Fruit fly (Drosophila melanogaster) whole organism, embryonic: ENCODE data around the gene Mo25.

ENCODE experiments used
- Abd-B ChIP-seq: fragments of 200-800 bp; sonication (Bioruptor generic); optimal IDR thresholded peaks from 2 replicates; lab custom pipeline; 2018; ENCODE audit warnings: missing biosample characterization, mild to moderate bottlenecking, missing genetic modification characterization, moderate library complexity
- Bdp1 ChIP-seq: fragments of 200-800 bp; sonication (Bioruptor generic); optimal IDR thresholded peaks from 3 replicates; lab custom pipeline; 2016; ENCODE audit warnings: missing biosample characterization, missing genetic modification characterization
- CG12299 ChIP-seq: fragments of 200-800 bp; sonication (Bioruptor generic); optimal IDR thresholded peaks from 2 replicates; lab custom pipeline; 2018; ENCODE audit warnings: missing biosample characterization, mild to moderate bottlenecking, missing genetic modification characterization
- CG13775 ChIP-seq: fragments of 200-800 bp; sonication (Bioruptor generic); optimal IDR thresholded peaks from 3 replicates; lab custom pipeline; 2017; ENCODE audit warnings: missing biosample characterization, mild to moderate bottlenecking, missing genetic modification characterization
- CG15073 ChIP-seq: fragments of 200-800 bp; sonication (Bioruptor generic); optimal IDR thresholded peaks from 2 replicates; lab custom pipeline; 2016; ENCODE audit warnings: missing biosample characterization, missing genetic modification characterization
- CG15601 ChIP-seq: fragments of 200-800 bp; sonication (Bioruptor generic); optimal IDR thresholded peaks from 3 replicates; lab custom pipeline; 2019; ENCODE audit warnings: missing biosample characterization, mild to moderate bottlenecking, missing genetic modification characterization, moderate library complexity
- CG17186 ChIP-seq: fragments of 200-800 bp; sonication (Bioruptor generic); optimal IDR thresholded peaks from 3 replicates; lab custom pipeline; 2017; ENCODE audit warnings: missing biosample characterization, missing genetic modification reagents, missing genetic modification characterization
- CG17568 ChIP-seq: fragments of 200-800 bp; sonication (Bioruptor generic); optimal IDR thresholded peaks from 2 replicates; lab custom pipeline; 2018; ENCODE audit warnings: missing biosample characterization, mild to moderate bottlenecking, missing genetic modification characterization, moderate library complexity
- CG17802 ChIP-seq: fragments of 200-800 bp; sonication (Bioruptor generic); optimal IDR thresholded peaks from 2 replicates; lab custom pipeline; 2018; ENCODE audit warnings: missing biosample characterization, mild to moderate bottlenecking, missing genetic modification characterization, moderate library complexity
- CG17829 ChIP-seq: fragments of 200-800 bp; optimal IDR thresholded peaks from 2 replicates; lab custom pipeline; 2019; ENCODE audit warnings: missing biosample characterization, mild to moderate bottlenecking, missing genetic modification characterization, moderate library complexity
- CG18476 ChIP-seq: fragments of 200-800 bp; sonication (Bioruptor generic); optimal IDR thresholded peaks from 2 replicates; lab custom pipeline; 2016; ENCODE audit warnings: missing biosample characterization, mild to moderate bottlenecking, missing genetic modification characterization
- CG18619 ChIP-seq: fragments of 200-800 bp; sonication (Bioruptor generic); optimal IDR thresholded peaks from 3 replicates; lab custom pipeline; 2017; ENCODE audit warnings: missing biosample characterization, mild to moderate bottlenecking, missing genetic modification characterization
- CG31365 ChIP-seq: fragments of 200-800 bp; sonication (Bioruptor generic); optimal IDR thresholded peaks from 2 replicates; lab custom pipeline; 2018; ENCODE audit warnings: missing biosample characterization, mild to moderate bottlenecking, missing genetic modification characterization
- CG31388 ChIP-seq: fragments of 200-800 bp; sonication (Bioruptor generic); optimal IDR thresholded peaks from 2 replicates; lab custom pipeline; 2016; ENCODE audit warnings: missing biosample characterization, missing genetic modification characterization
- CG3726 ChIP-seq: fragments of 200-800 bp; sonication (Bioruptor generic); IDR thresholded peaks from 3 replicates; pipeline ENCODE4, ENCODE4 v1.3.6; 2022; ENCODE audit warnings: missing biosample characterization, missing genetic modification characterization
- CG4854 ChIP-seq: fragments of 200-800 bp; sonication (Bioruptor generic); optimal IDR thresholded peaks from 2 replicates; lab custom pipeline; 2016; ENCODE audit warnings: missing biosample characterization, missing genetic modification characterization, inconsistent platforms
- CG7372 ChIP-seq: fragments of 200-800 bp; sonication (Bioruptor generic); IDR thresholded peaks from 2 replicates; pipeline ENCODE4 v1.3.6; 2022; ENCODE audit warnings: missing biosample characterization, missing genetic modification characterization
- CG7987 ChIP-seq: fragments of 200-800 bp; sonication (Bioruptor generic); optimal IDR thresholded peaks from 2 replicates; lab custom pipeline; 2018; ENCODE audit warnings: missing biosample characterization, mild to moderate bottlenecking, missing genetic modification characterization, moderate library complexity
- CG8089 ChIP-seq: fragments of 200-800 bp; sonication (Bioruptor generic); optimal IDR thresholded peaks from 3 replicates; lab custom pipeline; 2016; ENCODE audit warnings: missing biosample characterization, missing genetic modification characterization
- CHES-1-like ChIP-seq: fragments of 200-800 bp; sonication (Bioruptor generic); optimal IDR thresholded peaks from 2 replicates; lab custom pipeline; 2016; ENCODE audit warnings: missing biosample characterization, missing genetic modification characterization
- CoRest ChIP-seq: fragments of 200-800 bp; sonication (Bioruptor generic); optimal IDR thresholded peaks from 3 replicates; lab custom pipeline; 2018; ENCODE audit warnings: missing biosample characterization, mild to moderate bottlenecking, missing genetic modification characterization, moderate library complexity
- Deaf1 ChIP-seq: fragments of 200-800 bp; optimal IDR thresholded peaks from 3 replicates; lab custom pipeline; 2019; ENCODE audit warnings: missing biosample characterization, mild to moderate bottlenecking, missing genetic modification characterization, moderate library complexity
- Dfd ChIP-seq, 2 experiments: fragments of >200 bp; optimal IDR thresholded peaks; 2 replicates each; lab custom pipeline; 2017; ENCODE audit warnings: missing biosample characterization in 2 of 2, missing genetic modification characterization in 2 of 2
- Ets65A ChIP-seq: fragments of 200-800 bp; sonication (Bioruptor generic); peaks from one replicate; lab custom pipeline; 2016; ENCODE audit warnings: missing biosample characterization, missing genetic modification characterization
- HHEX ChIP-seq: fragments of 200-800 bp; sonication (Bioruptor generic); optimal IDR thresholded peaks from 3 replicates; lab custom pipeline; 2017; ENCODE audit warnings: missing biosample characterization, mild to moderate bottlenecking, missing genetic modification characterization, missing genetic modification reagents
- HLH54F ChIP-seq: fragments of 200-800 bp; sonication (Bioruptor generic); optimal IDR thresholded peaks from 3 replicates; lab custom pipeline; 2016; ENCODE audit warnings: missing biosample characterization, missing genetic modification characterization
- Lpt ChIP-seq: fragments of >200 bp; optimal IDR thresholded peaks from 2 replicates; lab custom pipeline; 2018; ENCODE audit warnings: missing biosample characterization, missing genetic modification characterization
- MTF-1 ChIP-seq: fragments of 200-800 bp; sonication (Bioruptor generic); optimal IDR thresholded peaks from 2 replicates; lab custom pipeline; 2018; ENCODE audit warnings: missing biosample characterization, mild to moderate bottlenecking, missing genetic modification characterization, borderline replicate concordance
- NFAT ChIP-seq: fragments of 200-800 bp; sonication (Bioruptor generic); IDR thresholded peaks from 2 replicates; pipeline ENCODE4 v1.3.6; 2022; ENCODE audit warnings: missing biosample characterization, missing genetic modification characterization
- Taf1 ChIP-seq: fragments of 200-800 bp; sonication (Bioruptor generic); IDR thresholded peaks from 2 replicates; pipeline ENCODE4 v1.3.6; 2022; ENCODE audit warnings: missing biosample characterization, missing genetic modification characterization
- Usf ChIP-seq: fragments of 200-800 bp; sonication (Bioruptor generic); optimal IDR thresholded peaks from 2 replicates; lab custom pipeline; 2017; ENCODE audit warnings: missing genotype, missing biosample characterization, missing genetic modification characterization
- cas ChIP-seq: fragments of 200-800 bp; sonication (Bioruptor generic); IDR thresholded peaks from 2 replicates; pipeline ENCODE4 v1.3.6; 2022; ENCODE audit warnings: missing biosample characterization, missing genetic modification characterization
- crp ChIP-seq, 2 experiments: fragments of 200-800 bp; sonication (Bioruptor generic); optimal IDR thresholded peaks; 2 replicates in 1 of 2; 3 replicates in 1 of 2; lab custom pipeline; 2017; ENCODE audit warnings: missing biosample characterization in 2 of 2, missing genetic modification characterization in 2 of 2, mild to moderate bottlenecking in 1 of 2, moderate library complexity in 1 of 2
- dati ChIP-seq: fragments of 200-800 bp; sonication (Bioruptor generic); IDR thresholded peaks from 2 replicates; pipeline ENCODE4 v1.3.6; 2022; ENCODE audit warnings: missing biosample characterization, missing genetic modification characterization
- disco-r ChIP-seq: fragments of 200-800 bp; sonication (Bioruptor generic); optimal IDR thresholded peaks from 2 replicates; lab custom pipeline; 2016; ENCODE audit warnings: missing biosample characterization, missing genetic modification characterization
- ewg ChIP-seq: fragments of 200-800 bp; sonication (Bioruptor generic); optimal IDR thresholded peaks from 3 replicates; lab custom pipeline; 2017; ENCODE audit warnings: mild to moderate bottlenecking, missing biosample characterization, missing genetic modification reagents, missing genetic modification characterization
- gcm2 ChIP-seq: fragments of 200-800 bp; sonication (Bioruptor generic); optimal IDR thresholded peaks from 2 replicates; lab custom pipeline; 2016; ENCODE audit warnings: missing biosample characterization, missing genetic modification characterization
- jumu ChIP-seq: fragments of 200-800 bp; sonication (Bioruptor generic); optimal IDR thresholded peaks from 3 replicates; lab custom pipeline; 2016; ENCODE audit warnings: missing biosample characterization, missing genetic modification characterization
- lola ChIP-seq, 3 experiments: fragments of >200 bp in 2 of 3; fragments of 200-800 bp in 1 of 3; sonication (Bioruptor generic) in 1 of 3; optimal IDR thresholded peaks; 2 replicates each; lab custom pipeline; 2017 to 2019; ENCODE audit warnings: missing biosample characterization in 3 of 3, missing genetic modification characterization in 3 of 3, mild to moderate bottlenecking in 1 of 3, moderate library complexity in 1 of 3
- nerfin-1 ChIP-seq: fragments of 200-800 bp; sonication (Bioruptor generic); optimal IDR thresholded peaks from 3 replicates; lab custom pipeline; 2019; ENCODE audit warnings: missing biosample characterization, mild to moderate bottlenecking, missing genetic modification characterization, moderate library complexity
- pho ChIP-seq: fragments of 200-800 bp; sonication (Bioruptor generic); optimal IDR thresholded peaks from 2 replicates; lab custom pipeline; 2016; ENCODE audit warnings: missing biosample characterization, missing genetic modification characterization
- sisA ChIP-seq: fragments of 200-800 bp; sonication (Bioruptor generic); IDR thresholded peaks from 2 replicates; pipeline ENCODE4 v1.3.6; 2022; ENCODE audit warnings: missing biosample characterization, missing genetic modification characterization
- slp2 ChIP-seq: fragments of 200-800 bp; sonication (Bioruptor generic); optimal IDR thresholded peaks from 2 replicates; lab custom pipeline; 2016; ENCODE audit warnings: missing biosample characterization, missing genetic modification characterization
- stc ChIP-seq: fragments of 200-800 bp; sonication (Bioruptor generic); IDR thresholded peaks from 2 replicates; pipeline ENCODE4 v1.3.6; 2022; ENCODE audit warnings: missing biosample characterization, missing genetic modification characterization
- sug ChIP-seq: fragments of 200-800 bp; optimal IDR thresholded peaks from 2 replicates; lab custom pipeline; 2019; ENCODE audit warnings: missing biosample characterization, mild to moderate bottlenecking, missing genetic modification characterization, moderate library complexity
- tll ChIP-seq, 2 experiments: fragments of 200-800 bp in 1 of 2; fragments of >200 bp in 1 of 2; sonication (Bioruptor generic) in 1 of 2; optimal IDR thresholded peaks; 2 replicates each; lab custom pipeline; 2017 to 2019; ENCODE audit warnings: missing biosample characterization in 2 of 2, missing genetic modification characterization in 2 of 2, mild to moderate bottlenecking in 1 of 2, moderate library complexity in 1 of 2
- toy ChIP-seq: fragments of 200-800 bp; sonication (Bioruptor generic); IDR thresholded peaks from 2 replicates; pipeline ENCODE4 v1.3.6; 2022; ENCODE audit warnings: missing biosample characterization, missing genetic modification characterization
- unpg ChIP-seq: fragments of 200-800 bp; sonication (Bioruptor generic); optimal IDR thresholded peaks from 3 replicates; lab custom pipeline; 2018; ENCODE audit warnings: missing biosample characterization, mild to moderate bottlenecking, missing genetic modification characterization, moderate library complexity
- zen ChIP-seq: fragments of 200-800 bp; sonication (Bioruptor generic); optimal IDR thresholded peaks from 3 replicates; lab custom pipeline; 2018; ENCODE audit warnings: missing biosample characterization, mild to moderate bottlenecking, missing genetic modification characterization, moderate library complexity

Mo25 gene

DNA sequence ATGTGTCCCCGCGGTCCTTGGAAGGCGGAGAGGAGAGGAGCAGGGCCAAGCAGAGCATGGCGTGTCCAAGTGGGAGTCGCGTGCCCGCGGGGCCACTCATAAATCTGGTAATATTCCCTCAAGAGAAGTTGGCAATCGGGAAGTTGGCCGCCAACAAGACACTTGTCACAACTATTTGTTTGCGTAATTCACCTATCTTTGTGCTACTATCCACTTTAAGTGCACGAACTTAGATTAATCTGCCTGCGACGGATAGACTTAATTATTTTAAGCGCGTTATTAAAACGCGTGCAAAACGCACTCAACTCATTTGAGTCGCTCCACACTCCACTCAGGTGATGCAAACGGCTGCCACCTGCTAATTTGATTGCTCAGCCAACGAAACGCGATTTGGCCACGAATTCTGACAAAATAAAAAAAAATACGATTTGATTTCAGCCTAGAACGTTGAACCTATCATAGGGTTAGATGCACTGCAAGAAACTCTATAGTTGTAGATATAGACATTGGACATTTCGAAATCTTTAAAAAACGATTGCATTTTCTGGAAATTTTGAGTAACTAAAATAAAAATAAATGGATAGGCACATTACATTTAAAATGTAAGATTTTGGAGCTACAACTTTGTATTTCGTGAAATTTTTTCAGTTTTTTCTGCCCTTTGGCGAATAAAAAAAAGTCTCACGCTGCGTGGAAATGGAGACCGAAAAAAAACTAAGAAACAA is 44.1 kb downstream of the Mo25 start:
- peak; percentile 37 for TF ChIP-seq sug (tag; lab: Kevin White, UChicago)
- TF ChIP-seq cas: peak; percentile 55; the same call in 1 of the 2 replicates
- peak; percentile 46 for TF ChIP-seq CG17568
- peak; percentile 4 for TF ChIP-seq Abd-B (GFP tag; lab: Kevin White, UChicago)
- no peak for TF ChIP-seq nerfin-1
- TF ChIP-seq CG17802 (tag; lab: Kevin White, UChicago): no peak
- no peak for TF ChIP-seq CG31365 (tag; lab: Kevin White, UChicago)
- TF ChIP-seq CG15601 (tag; lab: Kevin White, UChicago): no peak
- no peak for TF ChIP-seq dati (GFP tag; lab: Robert Waterston, UW)
- TF ChIP-seq toy (GFP tag; lab: Robert Waterston, UW): no peak
- peak; percentile 55; the same call in 1 of the 2 replicates for TF ChIP-seq stc (GFP tag; lab: Robert Waterston, UW)
- TF ChIP-seq HLH54F (GFP tag; lab: Kevin White, UChicago): peak; percentile 43
- TF ChIP-seq NFAT (GFP tag; lab: Robert Waterston, UW): no peak
- TF ChIP-seq MTF-1 (GFP tag; lab: Kevin White, UChicago): no peak
- no peak for TF ChIP-seq CG8089
- TF ChIP-seq Lpt (GFP tag; lab: Kevin White, UChicago): no peak
- peak; percentile 51 for TF ChIP-seq CG12299 (tag; lab: Kevin White, UChicago)
- TF ChIP-seq jumu: no peak
- peak; percentile 36 for TF ChIP-seq HHEX (GFP tag; lab: Kevin White, UChicago)
- TF ChIP-seq CG18619: peak; percentile 28
- TF ChIP-seq pho (GFP tag; lab: Kevin White, UChicago): peak; percentile 44
- TF ChIP-seq tll (GFP tag; optimal IDR thresholded peaks at IDR 0.05; lab: Kevin White, UChicago): no peak
- TF ChIP-seq CG3726: no peak
- TF ChIP-seq CG31388: no peak
- peak; percentile 32 for TF ChIP-seq CHES-1-like (GFP tag; lab: Kevin White, UChicago)
- TF ChIP-seq Deaf1 (tag; lab: Kevin White, UChicago): peak; percentile 34
- no peak for TF ChIP-seq gcm2 (GFP tag; lab: Kevin White, UChicago)
- no peak for TF ChIP-seq CG7987 (GFP tag; lab: Kevin White, UChicago)
- peak; percentile 65 for TF ChIP-seq unpg (GFP tag; lab: Kevin White, UChicago)
- peak; percentile 45 for TF ChIP-seq CG18476 (GFP tag; lab: Kevin White, UChicago)
- TF ChIP-seq CG13775 (GFP tag; lab: Kevin White, UChicago): peak; percentile 42
- TF ChIP-seq zen (tag; lab: Kevin White, UChicago): no peak
- TF ChIP-seq lola (GFP tag; optimal IDR thresholded peaks at IDR 0.05; lab: Kevin White, UChicago): peak in 1 of 3 experiments; percentile 14
- peak; percentile 56; the same call in 1 of the 2 replicates for TF ChIP-seq CG7372 (GFP tag; lab: Robert Waterston, UW)
- TF ChIP-seq Bdp1 (GFP tag; lab: Kevin White, UChicago): no peak
- TF ChIP-seq disco-r (GFP tag; lab: Kevin White, UChicago): no peak
- peak; percentile 22 for TF ChIP-seq Ets65A (GFP tag; lab: Kevin White, UChicago)
- TF ChIP-seq Dfd (GFP tag; optimal IDR thresholded peaks at IDR 0.05; lab: Kevin White, UChicago): no peak
- TF ChIP-seq CG17186 (GFP tag; lab: Kevin White, UChicago): no peak
- TF ChIP-seq crp (GFP tag; optimal IDR thresholded peaks at IDR 0.05; lab: Kevin White, UChicago): no peak
- TF ChIP-seq CG4854 (GFP tag; lab: Kevin White, UChicago): peak; percentile 18
- peak; percentile 27 for TF ChIP-seq CG17829 (tag; lab: Kevin White, UChicago)
- no peak for TF ChIP-seq CG15073 (GFP tag; lab: Kevin White, UChicago)
- TF ChIP-seq Taf1 (GFP tag; lab: Robert Waterston, UW): no peak
- TF ChIP-seq ewg: no peak
- TF ChIP-seq Usf (GFP tag; lab: Kevin White, UChicago): no peak
- TF ChIP-seq CoRest: peak; percentile 61
- TF ChIP-seq slp2 (GFP tag; lab: Kevin White, UChicago): peak; percentile 49
- TF ChIP-seq sisA (GFP tag; lab: Robert Waterston, UW): no peak; the same call in 1 of the 2 replicates
